Worm (Caenorhabditis elegans) whole organism, L3 larva: Measurements from ENCODE around the gene pei-1.

Experiments used
- R02D3.7 ChIP-seq: fragments of 150-350 bp; optimal IDR thresholded peaks from 2 replicates; lab custom pipeline; 2014; ENCODE audit warnings: missing biosample characterization, missing genetic modification characterization
- aly-2 ChIP-seq: fragments of 150-350 bp; optimal IDR thresholded peaks from 2 replicates; lab custom pipeline; 2014; ENCODE audit warnings: missing biosample characterization, missing genetic modification characterization
- ama-1 ChIP-seq: fragments of 150-350 bp; optimal IDR thresholded peaks from 2 replicates; lab custom pipeline; 2018
- egl-5 ChIP-seq: fragments of 150-350 bp; optimal IDR thresholded peaks from 2 replicates; lab custom pipeline; 2017; ENCODE audit warnings: missing biosample characterization, missing genetic modification reagents, missing genetic modification characterization, inconsistent platforms
- elt-3 ChIP-seq, 3 experiments: fragments of 150-350 bp in 1 of 3; sonication (generic microtip) in 2 of 3; optimal IDR thresholded peaks; 2 replicates in 2 of 3; 4 replicates in 1 of 3; lab custom pipeline; 2014 to 2017; ENCODE audit warnings: missing biosample characterization in 3 of 3, missing genetic modification characterization in 3 of 3
- lin-39 ChIP-seq: fragments of 150-350 bp; optimal IDR thresholded peaks from 2 replicates; lab custom pipeline; 2018; ENCODE audit warnings: missing biosample characterization, missing genetic modification reagents, missing genetic modification characterization
- mdl-1 ChIP-seq: fragments of 150-350 bp; optimal IDR thresholded peaks from 2 replicates; lab custom pipeline; 2014; ENCODE audit warnings: missing biosample characterization, missing genetic modification characterization
- nhr-11 ChIP-seq: fragments of 150-350 bp; optimal IDR thresholded peaks from 2 replicates; lab custom pipeline; 2014; ENCODE audit warnings: missing biosample characterization, missing genetic modification characterization
- pha-4 ChIP-seq: fragments of 150-350 bp; optimal IDR thresholded peaks from 2 replicates; lab custom pipeline; 2014; ENCODE audit warnings: missing biosample characterization, missing genetic modification reagents, missing genetic modification characterization
- pqm-1 ChIP-seq: fragments of 150-350 bp; optimal IDR thresholded peaks from 2 replicates; lab custom pipeline; 2017; ENCODE audit warnings: missing biosample characterization, missing genetic modification characterization, inconsistent platforms
- skn-1 ChIP-seq: fragments of 150-350 bp; optimal IDR thresholded peaks from 2 replicates; lab custom pipeline; 2014; ENCODE audit warnings: missing biosample characterization, missing genetic modification characterization
- snpc-4 ChIP-seq: fragments of 150-350 bp; optimal IDR thresholded peaks from 2 replicates; lab custom pipeline; 2014; ENCODE audit warnings: missing biosample characterization, missing genetic modification characterization
- unc-62 ChIP-seq: fragments of 150-350 bp; sonication (generic microtip); optimal IDR thresholded peaks from 4 replicates; lab custom pipeline; 2014; ENCODE audit warnings: missing biosample characterization, missing genetic modification reagents, missing genetic modification characterization
- zag-1 ChIP-seq: fragments of 150-350 bp; optimal IDR thresholded peaks from 2 replicates; lab custom pipeline; 2014; ENCODE audit warnings: missing biosample characterization, missing genetic modification characterization

- no peak for TF ChIP-seq lin-39 (tag; lab: Kevin White, UChicago)
- TF ChIP-seq ama-1 (lab: Kevin White, UChicago) = no peak
- no peak for TF ChIP-seq nhr-11 (tag; lab: Kevin White, UChicago)
- no peak for TF ChIP-seq mdl-1 (tag; lab: Kevin White, UChicago)
- TF ChIP-seq zag-1 (tag; lab: Kevin White, UChicago) = no peak
- TF ChIP-seq snpc-4 (tag; lab: Kevin White, UChicago) = no peak
- no peak for TF ChIP-seq pha-4 (tag; lab: Kevin White, UChicago)
- no peak for TF ChIP-seq skn-1 (tag; lab: Kevin White, UChicago)
- no peak for TF ChIP-seq elt-3 (tag; optimal IDR thresholded peaks at IDR 0.05; lab: Kevin White, UChicago)
- TF ChIP-seq egl-5 = no peak
- TF ChIP-seq aly-2 (tag; lab: Kevin White, UChicago) = no peak
- no peak for TF ChIP-seq pqm-1 (tag; lab: Kevin White, UChicago)
- TF ChIP-seq R02D3.7 (tag; lab: Kevin White, UChicago) = no peak
- no peak for TF ChIP-seq unc-62 (GFP tag; lab: Kevin White, UChicago)
These were observed 18.6 kb upstream of the pei-1 start for ce11 chrIV:9610923-9611322.
